Fruit fly (Drosophila melanogaster): ENCODE data around the gene CG5011.
A peak's percentile ranks its signal among the peaks of the same experiment; 100 is the strongest.

The CG5011 gene

dm6 chr2L:1207432-1207831 lies 7.0 kb downstream of the CG5011 start (continued):
- no peak for TF ChIP-seq Eip74EF (GFP tag; optimal IDR thresholded peaks at IDR 0.05)
- TF ChIP-seq CG10209 (GFP tag; optimal IDR thresholded peaks at IDR 0.05) = peak; percentile 54
- TF ChIP-seq Ptx1 (GFP tag; IDR thresholded peaks at IDR 0.05) = peak; percentile 63
- no peak for TF ChIP-seq Myb (GFP tag; optimal IDR thresholded peaks at IDR 0.05)
- TF ChIP-seq CG1792 (GFP tag; optimal IDR thresholded peaks at IDR 0.05) = no peak
- no peak for TF ChIP-seq CG4617 (GFP tag; optimal IDR thresholded peaks at IDR 0.05; ENCODE audit: borderline replicate concordance)
- peak; percentile 79 for TF ChIP-seq lab (GFP tag; optimal IDR thresholded peaks at IDR 0.05)
- TF ChIP-seq H2.0 (GFP tag; IDR thresholded peaks at IDR 0.05) = peak; percentile 59; the same call in 1 of the 2 replicates
- no peak for TF ChIP-seq CG13296 (GFP tag; optimal IDR thresholded peaks at IDR 0.05)
- no peak for TF ChIP-seq pnt (GFP tag; optimal IDR thresholded peaks at IDR 0.05)
- peak; percentile 45 for TF ChIP-seq HHEX (GFP tag; optimal IDR thresholded peaks at IDR 0.05)
- TF ChIP-seq h (optimal IDR thresholded peaks at IDR 0.05) = no peak
- TF ChIP-seq CG12219 (GFP tag; optimal IDR thresholded peaks at IDR 0.05) = peak; percentile 31
- peak; percentile 34 for TF ChIP-seq Hsf (GFP tag; optimal IDR thresholded peaks at IDR 0.05)
- no peak for TF ChIP-seq CG9876 (GFP tag; optimal IDR thresholded peaks at IDR 0.05)
- TF ChIP-seq zen2 (GFP tag; IDR thresholded peaks at IDR 0.05; ENCODE audit: partially characterized antibody) = no peak
- TF ChIP-seq pan (optimal IDR thresholded peaks at IDR 0.05) = no peak
- TF ChIP-seq pan (GFP tag; optimal IDR thresholded peaks at IDR 0.05 in 1 of 2, IDR thresholded peaks at IDR 0.05 in 1 of 2) = peak in 1 of 2 experiments; percentile 76
- TF ChIP-seq tna (GFP tag; IDR thresholded peaks at IDR 0.05; ENCODE audit: partially characterized antibody) = no peak
- peak; percentile 54; the same call in 2 of the 3 replicates for TF ChIP-seq tgo (GFP tag; IDR thresholded peaks at IDR 0.05)
- TF ChIP-seq CG17829 (tag; optimal IDR thresholded peaks at IDR 0.05) = no peak
- TF ChIP-seq CG4328 (GFP tag; optimal IDR thresholded peaks at IDR 0.05) = no peak
- no peak for TF ChIP-seq CG4854 (GFP tag; optimal IDR thresholded peaks at IDR 0.05)
- TF ChIP-seq CG11504 (tag; optimal IDR thresholded peaks at IDR 0.05) = peak; percentile 61
- TF ChIP-seq CG5245 (GFP tag; optimal IDR thresholded peaks at IDR 0.05) = no peak
- TF ChIP-seq CG14014 (GFP tag; IDR thresholded peaks at IDR 0.05) = peak; percentile 78
- TF ChIP-seq CG14860 (GFP tag; IDR thresholded peaks at IDR 0.05; ENCODE audit: partially characterized antibody) = no peak
- TF ChIP-seq fd64A (GFP tag; optimal IDR thresholded peaks at IDR 0.05) = no peak
- TF ChIP-seq klu (GFP tag; IDR thresholded peaks at IDR 0.05) = no peak
- no peak for TF ChIP-seq kni (GFP tag; optimal IDR thresholded peaks at IDR 0.05)
- peak; percentile 12; the same call in 1 of the 2 replicates for TF ChIP-seq CG8765 (GFP tag; IDR thresholded peaks at IDR 0.05)
- TF ChIP-seq CG31441 (GFP tag; IDR thresholded peaks at IDR 0.05) = peak; percentile 30; the same call in 1 of the 2 replicates
- TF ChIP-seq CG18011 (GFP tag; optimal IDR thresholded peaks at IDR 0.05) = no peak
- peak; percentile 52 for TF ChIP-seq CG32772 (GFP tag; IDR thresholded peaks at IDR 0.05)
- TF ChIP-seq CG2202 (tag; optimal IDR thresholded peaks at IDR 0.05) = no peak
- no peak for TF ChIP-seq CG5180 (GFP tag; optimal IDR thresholded peaks at IDR 0.05)
- peak; percentile 32 for TF ChIP-seq ap (GFP tag; IDR thresholded peaks at IDR 0.05)
- TF ChIP-seq BEAF-32 (GFP tag; optimal IDR thresholded peaks at IDR 0.05) = no peak
- no peak for TF ChIP-seq Scr (GFP tag; IDR thresholded peaks at IDR 0.05; ENCODE audit: partially characterized antibody)
- TF ChIP-seq CG6683 (GFP tag; optimal IDR thresholded peaks at IDR 0.05) = no peak
- TF ChIP-seq pum (GFP tag; optimal IDR thresholded peaks at IDR 0.05) = no peak
- TF ChIP-seq CG15269 (tag; optimal IDR thresholded peaks at IDR 0.05) = peak; percentile 75
- TF ChIP-seq Asciz (GFP tag; optimal IDR thresholded peaks at IDR 0.05) = no peak
- TF ChIP-seq CG4360 (GFP tag; IDR thresholded peaks at IDR 0.05) = no peak
- TF ChIP-seq mam (GFP tag; optimal IDR thresholded peaks at IDR 0.05) = peak; percentile 1
- TF ChIP-seq CG17359 (tag; optimal IDR thresholded peaks at IDR 0.05) = peak; percentile 38
- TF ChIP-seq CG17186 (GFP tag; optimal IDR thresholded peaks at IDR 0.05) = no peak
- no peak for TF ChIP-seq MTF-1 (GFP tag; optimal IDR thresholded peaks at IDR 0.05; ENCODE audit: borderline replicate concordance)
- peak; percentile 33 for TF ChIP-seq Sox100B (GFP tag; optimal IDR thresholded peaks at IDR 0.05)
- no peak for TF ChIP-seq CG15696 (tag; optimal IDR thresholded peaks at IDR 0.05)

Measured in whole organism, embryonic.